Fruit fly (Drosophila melanogaster) whole organism, wandering third instar larva: ENCODE measurements around the gene CG11593.

Source experiments
- CG32264 ChIP-seq: fragments of 200-800 bp; sonication (Bioruptor generic); optimal IDR thresholded peaks from 2 replicates; lab custom pipeline; 2016; ENCODE audit warnings: missing biosample characterization, missing genetic modification characterization
- CG9705 ChIP-seq: fragments of 200-800 bp; sonication (Bioruptor generic); optimal IDR thresholded peaks from 2 replicates; lab custom pipeline; 2018; ENCODE audit warnings: missing biosample characterization, mild to moderate bottlenecking, missing genetic modification characterization
- GATAd ChIP-seq: sonication (Bioruptor generic); optimal IDR thresholded peaks from 2 replicates; lab custom pipeline; 2016; ENCODE audit warnings: missing biosample characterization, missing genetic modification characterization
- HLH106 ChIP-seq: fragments of 200-800 bp; optimal IDR thresholded peaks from 3 replicates; lab custom pipeline; 2019; ENCODE audit warnings: missing biosample characterization, mild to moderate bottlenecking, missing genetic modification characterization, moderate library complexity
- Hnf4 ChIP-seq: fragments of 200-800 bp; sonication (Bioruptor generic); optimal IDR thresholded peaks from 2 replicates; lab custom pipeline; 2016; ENCODE audit warnings: missing biosample characterization, mild to moderate bottlenecking, missing genetic modification characterization
- Hr83 ChIP-seq: fragments of 200-300 bp; sonication (Bioruptor generic); optimal IDR thresholded peaks from 2 replicates; lab custom pipeline; 2016; ENCODE audit warnings: missing biosample characterization, mild to moderate bottlenecking, missing genetic modification characterization, moderate library complexity; ENCODE audit not compliant: poor library complexity, severe bottlenecking
- Myc ChIP-seq: fragments of >200 bp; optimal IDR thresholded peaks from 2 replicates; lab custom pipeline; 2017
- OdsH ChIP-seq: fragments of 200-800 bp; sonication (Bioruptor generic); optimal IDR thresholded peaks from 2 replicates; lab custom pipeline; 2016; ENCODE audit warnings: missing biosample characterization, mild to moderate bottlenecking, missing genetic modification characterization
- Rel ChIP-seq, 2 experiments: fragments of 200-800 bp; sonication (Bioruptor generic) in 1 of 2; optimal IDR thresholded peaks; 2 replicates in 1 of 2; 3 replicates in 1 of 2; lab custom pipeline; 2016 to 2019; ENCODE audit warnings: mild to moderate bottlenecking in 2 of 2, missing biosample characterization in 2 of 2, missing genetic modification characterization in 2 of 2, moderate library complexity in 1 of 2
- Sp1 ChIP-seq: fragments of 200-800 bp; sonication (Bioruptor generic); optimal IDR thresholded peaks from 3 replicates; lab custom pipeline; 2019; ENCODE audit warnings: missing biosample characterization, mild to moderate bottlenecking, missing genetic modification characterization, moderate library complexity
- br ChIP-seq: fragments of 200-800 bp; sonication (Bioruptor generic); optimal IDR thresholded peaks from 2 replicates; lab custom pipeline; 2016; ENCODE audit warnings: missing biosample characterization, missing genetic modification characterization
- dmrt93B ChIP-seq: fragments of 200-800 bp; sonication (Bioruptor generic); optimal IDR thresholded peaks from 2 replicates; lab custom pipeline; 2018; ENCODE audit warnings: missing biosample characterization, mild to moderate bottlenecking, missing genetic modification characterization
- dsf ChIP-seq: sonication (Bioruptor generic); optimal IDR thresholded peaks from 2 replicates; lab custom pipeline; 2016; ENCODE audit warnings: missing biosample characterization, missing genetic modification characterization, borderline replicate concordance
- ey ChIP-seq: fragments of 200-800 bp; sonication (Bioruptor generic); optimal IDR thresholded peaks from 2 replicates; lab custom pipeline; 2016; ENCODE audit warnings: missing biosample characterization, missing genetic modification characterization
- foxo ChIP-seq, 2 experiments: fragments of 200-800 bp; sonication (Bioruptor generic); optimal IDR thresholded peaks; 2 replicates in 1 of 2; 3 replicates in 1 of 2; lab custom pipeline; 2016 to 2017; ENCODE audit warnings: missing biosample characterization in 2 of 2, missing genetic modification characterization in 2 of 2
- fru ChIP-seq: fragments of 200-800 bp; sonication (Bioruptor generic); optimal IDR thresholded peaks from 3 replicates; lab custom pipeline; 2016; ENCODE audit warnings: missing biosample characterization, mild to moderate bottlenecking, missing genetic modification characterization
- h ChIP-seq: fragments of 200-800 bp; sonication (Bioruptor generic); optimal IDR thresholded peaks from 3 replicates; lab custom pipeline; 2016; ENCODE audit warnings: missing biosample characterization, mild to moderate bottlenecking, missing genetic modification characterization
- jim ChIP-seq: fragments of 175-275, 200-325 bp; sonication (Bioruptor generic); optimal IDR thresholded peaks from 2 replicates; lab custom pipeline; 2016; ENCODE audit warnings: missing biosample characterization, mild to moderate bottlenecking, missing genetic modification characterization
- lola ChIP-seq: fragments of >200 bp; optimal IDR thresholded peaks from 2 replicates; lab custom pipeline; 2017; ENCODE audit warnings: missing biosample characterization, missing genetic modification characterization
- pan ChIP-seq: fragments of >200 bp; optimal IDR thresholded peaks from 2 replicates; lab custom pipeline; 2017
- psq ChIP-seq: fragments of 200-800 bp; sonication (Bioruptor generic); optimal IDR thresholded peaks from 3 replicates; lab custom pipeline; 2017; ENCODE audit warnings: missing biosample characterization, mild to moderate bottlenecking, missing genetic modification characterization, moderate library complexity
- rgr ChIP-seq: fragments of 200-800 bp; sonication (Bioruptor generic); optimal IDR thresholded peaks from 3 replicates; lab custom pipeline; 2016; ENCODE audit warnings: missing biosample characterization, mild to moderate bottlenecking, missing genetic modification characterization
- sage ChIP-seq: fragments of 200-800 bp; sonication (Bioruptor generic); optimal IDR thresholded peaks from 2 replicates; lab custom pipeline; 2016; ENCODE audit warnings: missing biosample characterization, mild to moderate bottlenecking, missing genetic modification characterization
- tai ChIP-seq: sonication (Bioruptor generic); optimal IDR thresholded peaks from 2 replicates; lab custom pipeline; 2016; ENCODE audit warnings: missing biosample characterization, missing genetic modification characterization
- woc ChIP-seq: sonication (Bioruptor generic); optimal IDR thresholded peaks from 2 replicates; lab custom pipeline; 2016; ENCODE audit warnings: missing biosample characterization, mild to moderate bottlenecking, missing genetic modification characterization

Gene CG11593

DNA sequence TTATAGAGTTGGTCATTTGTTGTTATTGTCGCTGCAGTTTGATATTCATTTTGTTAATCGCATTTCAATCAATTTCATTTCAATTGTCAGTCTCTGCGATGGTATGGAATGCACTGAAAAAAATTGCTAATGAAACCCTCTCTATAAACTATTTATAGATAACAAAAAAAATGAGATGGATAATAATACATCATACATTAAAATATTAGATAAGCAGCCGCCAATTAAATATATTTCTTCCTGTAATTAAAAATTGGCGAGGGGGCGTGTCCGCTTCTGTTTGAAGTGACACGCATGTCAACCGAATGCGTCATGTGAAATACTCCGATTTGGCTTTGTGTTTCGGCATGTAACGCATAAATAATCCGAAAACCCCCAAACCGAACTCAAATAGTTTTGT, 4.2 kb upstream of the CG11593 start:
- TF ChIP-seq br (GFP tag; lab: Kevin White, UChicago) (no peak), fru (no peak), CG32264 (GFP tag; lab: Kevin White, UChicago) (no peak), sage (GFP tag; lab: Kevin White, UChicago) (no peak), CG9705 (GFP tag; lab: Kevin White, UChicago) (no peak), OdsH (GFP tag; lab: Kevin White, UChicago) (no peak), Rel (GFP tag; optimal IDR thresholded peaks at IDR 0.05; lab: Kevin White, UChicago) (no peak), Rel (tag; optimal IDR thresholded peaks at IDR 0.05; lab: Kevin White, UChicago) (no peak), foxo (GFP tag; optimal IDR thresholded peaks at IDR 0.05; lab: Kevin White, UChicago) (no peak), psq (GFP tag; lab: Kevin White, UChicago) (no peak)

DNA sequence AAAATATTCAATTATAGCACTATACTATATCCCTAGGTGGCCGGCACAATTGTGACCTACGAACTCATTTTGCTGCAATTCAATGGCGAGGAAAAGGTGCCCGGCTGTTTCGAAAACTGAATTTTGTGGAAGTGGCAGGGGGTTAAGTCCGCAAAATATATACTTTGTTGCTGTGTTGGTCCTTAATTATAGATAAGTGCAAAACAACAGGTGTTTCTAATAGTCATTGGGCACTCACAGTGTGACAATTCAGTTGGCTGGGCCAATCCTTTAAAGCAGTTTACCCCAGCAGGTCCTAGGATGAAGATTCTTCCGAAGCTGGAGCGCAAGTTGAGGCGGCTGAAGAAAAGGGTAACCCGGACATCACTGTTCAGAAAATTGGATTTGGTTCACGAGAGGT, 4.8 kb downstream of the CG11593 start, which contains the start of gene Gr64f:
Gr64f (plus strand) TSS at position 301 of the 400 bp plus-strand sequence.
- TF ChIP-seq Sp1 (GFP tag; lab: Kevin White, UChicago) (no peak), Myc (lab: Kevin White, UChicago) (no peak), dsf (GFP tag; lab: Kevin White, UChicago) (no peak)

DNA sequence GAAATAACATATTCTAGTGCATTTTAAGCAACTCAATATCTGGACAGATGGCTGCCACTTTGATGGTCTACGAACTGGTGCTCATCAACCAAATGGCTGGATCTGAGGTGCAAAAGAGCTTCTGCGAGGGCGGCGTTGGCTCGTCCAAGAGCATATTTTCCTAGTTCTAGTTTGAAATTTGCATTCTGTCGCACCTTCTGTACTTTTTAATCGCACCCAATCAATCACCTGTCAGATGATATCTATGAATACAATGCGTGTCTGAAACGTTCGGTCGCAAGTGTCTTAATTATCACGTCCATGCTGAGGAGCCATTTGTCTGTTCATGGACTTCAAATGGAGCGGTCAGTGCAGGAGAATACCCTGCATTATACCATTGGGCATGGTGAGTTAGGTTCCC, 8.5 kb downstream of the CG11593 start, which contains the start of the genes Gr64d and Gr64e:
Gr64d (plus strand) TSS at position 301 of the 400 bp plus-strand sequence.
Gr64e (plus strand) TSS at position 380 of the 400 bp plus-strand sequence.
- TF ChIP-seq Sp1 (GFP tag; lab: Kevin White, UChicago) (no peak), tai (GFP tag; lab: Kevin White, UChicago) (no peak), sage (GFP tag; lab: Kevin White, UChicago) (no peak), rgr (GFP tag; lab: Kevin White, UChicago) (no peak), dsf (GFP tag; lab: Kevin White, UChicago) (no peak), GATAd (no peak), foxo (GFP tag; optimal IDR thresholded peaks at IDR 0.05; lab: Kevin White, UChicago) (no peak), fru (no peak), lola (GFP tag; lab: Kevin White, UChicago) (no peak), Myc (lab: Kevin White, UChicago) (no peak), HLH106 (tag; lab: Kevin White, UChicago) (no peak), CG32264 (GFP tag; lab: Kevin White, UChicago) (no peak), h (GFP tag; lab: Kevin White, UChicago) (no peak), Hnf4 (GFP tag; lab: Kevin White, UChicago) (no peak), jim (no peak), OdsH (GFP tag; lab: Kevin White, UChicago) (no peak), dmrt93B (GFP tag; lab: Kevin White, UChicago) (no peak)

DNA sequence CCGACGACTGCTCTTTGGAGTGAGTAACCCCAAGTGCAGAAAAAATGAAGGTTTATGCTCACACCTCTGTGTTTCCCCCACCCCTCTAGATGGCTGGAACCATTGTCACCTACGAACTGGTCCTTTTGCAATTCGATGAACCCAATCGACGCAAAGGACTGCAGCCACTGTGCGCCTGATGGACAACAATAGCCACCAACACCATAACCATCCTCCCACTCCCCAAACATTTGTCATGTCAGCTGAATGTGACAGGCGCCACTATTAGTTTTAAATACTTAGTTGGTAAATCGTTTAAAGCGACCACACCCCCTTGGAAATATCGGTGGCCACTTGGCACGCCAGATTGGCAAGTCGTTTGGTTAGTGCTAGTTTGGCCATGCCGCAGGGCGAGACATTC, 12.0 kb downstream of the CG11593 start, which contains the start of the genes Gr64b and Gr64c:
Gr64b (plus strand) TSS at position 301 of the 400 bp plus-strand sequence.
Gr64c (plus strand) TSS at position 301 of the 400 bp plus-strand sequence.
- no peak for TF ChIP-seq fru
- no peak for TF ChIP-seq GATAd
- TF ChIP-seq pan (lab: Kevin White, UChicago): no peak
- TF ChIP-seq rgr (GFP tag; lab: Kevin White, UChicago): no peak
- no peak for TF ChIP-seq ey (GFP tag; lab: Kevin White, UChicago)
- TF ChIP-seq woc (GFP tag; lab: Kevin White, UChicago): no peak
- no peak for TF ChIP-seq CG9705 (GFP tag; lab: Kevin White, UChicago)

DNA sequence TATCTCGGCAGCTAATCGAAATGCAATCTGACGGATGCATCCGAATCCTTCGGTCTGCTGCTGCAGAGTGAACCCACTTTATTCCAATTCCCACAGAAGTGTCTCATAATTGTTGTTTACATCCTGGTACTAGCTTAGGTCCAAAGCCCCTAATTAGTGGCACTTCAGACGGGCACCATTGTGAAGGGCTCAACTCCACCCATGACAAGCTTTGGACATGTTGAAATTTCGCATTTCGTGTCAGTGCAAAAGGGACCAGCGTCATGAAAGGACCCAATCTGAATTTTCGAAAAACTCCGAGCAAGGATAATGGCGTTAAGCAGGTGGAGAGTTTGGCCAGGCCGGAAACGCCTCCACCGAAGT, 13.8 kb downstream of the CG11593 start, which contains the start of gene Gr64a:
Gr64a (plus strand) TSS at position 264 of the 363 bp plus-strand sequence.
- TF ChIP-seq HLH106 (tag; lab: Kevin White, UChicago) (no peak), pan (lab: Kevin White, UChicago) (no peak), dsf (GFP tag; lab: Kevin White, UChicago) (no peak), Myc (lab: Kevin White, UChicago) (no peak)

DNA sequence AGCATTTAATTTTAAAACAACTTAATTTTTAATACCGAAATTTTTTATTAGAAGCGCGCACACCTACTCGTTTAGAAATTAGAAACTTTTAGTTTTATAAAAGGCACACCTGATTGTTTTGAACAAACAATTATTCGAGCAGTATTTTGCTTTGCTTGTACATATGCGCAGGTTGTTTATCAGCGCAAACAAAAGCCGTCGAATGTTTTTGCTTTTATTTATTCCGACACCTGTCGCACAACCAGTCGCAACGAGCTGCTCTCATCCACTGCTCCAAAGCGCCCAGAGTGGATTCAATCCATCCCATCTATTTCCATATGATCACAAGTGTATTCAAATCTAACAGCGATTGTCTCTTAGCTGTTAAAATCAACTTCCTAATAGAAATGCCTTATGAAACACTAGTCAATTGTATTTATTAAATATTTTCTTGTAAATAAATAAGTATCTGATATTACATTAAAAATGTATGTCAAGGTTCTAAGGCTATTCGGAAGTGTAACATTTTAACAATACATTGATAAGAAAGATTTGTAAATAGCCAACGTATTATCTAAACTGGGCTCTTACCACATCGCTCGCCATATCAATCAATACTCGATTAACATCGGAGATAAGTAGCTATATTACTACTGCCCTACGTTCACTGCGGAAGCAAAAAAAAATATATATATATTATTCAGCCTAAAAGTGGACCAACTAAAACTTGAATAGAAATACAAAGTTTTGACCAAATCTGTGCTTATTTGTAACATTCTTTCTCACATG, 14.4 kb downstream of the CG11593 start, which contains the start of gene CG11594:
CG11594 (minus strand) TSS at position 274 of the 768 bp plus-strand sequence.
- TF ChIP-seq Hr83 (GFP tag; lab: Kevin White, UChicago) (peak; percentile 40), CG9705 (GFP tag; lab: Kevin White, UChicago) (no peak), rgr (GFP tag; lab: Kevin White, UChicago) (peak; percentile 27)
